Worm (Caenorhabditis elegans) whole organism, L4/young adult: ENCODE results near the gene W08F4.13.
"Not testable (repeated sequence)": the region's sequence is repeated elsewhere in the genome, so short reads cannot be mapped to it uniquely, and the experiment has no call there.

ENCODE experiments used
- W03F9.2 ChIP-seq: fragments of 150-350 bp; optimal IDR thresholded peaks from 2 replicates; lab custom pipeline; 2014; ENCODE audit warnings: missing biosample characterization, missing genetic modification characterization
- dao-5 ChIP-seq: sonication (generic microtip); optimal IDR thresholded peaks from 2 replicates; lab custom pipeline; 2016; ENCODE audit warnings: missing genotype, missing genetic modification characterization, moderate library complexity, missing compliant biosample characterization
- him-1 ChIP-seq: sonication (generic microtip); optimal IDR thresholded peaks from 2 replicates; lab custom pipeline; 2016; ENCODE audit warnings: missing genotype, missing genetic modification reagents, missing genetic modification characterization, missing compliant biosample characterization

The W08F4.13 gene

DNA sequence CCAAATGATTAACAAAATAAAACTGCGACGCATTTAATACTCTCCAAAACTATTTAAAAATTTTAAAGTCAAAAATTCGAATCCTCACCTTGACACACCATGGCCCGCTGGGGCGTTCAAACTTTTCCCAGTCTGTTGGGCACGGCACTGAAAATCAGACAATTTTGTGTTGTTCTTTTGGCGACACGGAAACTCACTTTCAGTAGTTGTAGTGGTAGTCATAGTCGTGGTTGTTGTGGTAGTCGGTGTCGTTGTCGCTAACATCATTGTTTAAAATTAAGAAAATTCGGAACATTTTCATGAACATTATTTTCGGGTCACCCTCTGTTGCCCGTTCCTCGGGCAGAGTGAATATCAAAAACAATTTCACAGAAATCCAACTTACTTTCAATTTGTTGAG is 27.8 kb downstream of the W08F4.13 start, which contains the start of gene clec-118:
clec-118 (minus strand) TSS at position 101 of the 400 bp plus-strand sequence.
- not testable (repeated sequence) for TF ChIP-seq dao-5, him-1, W03F9.2 (tag; lab: Kevin White, UChicago)

DNA sequence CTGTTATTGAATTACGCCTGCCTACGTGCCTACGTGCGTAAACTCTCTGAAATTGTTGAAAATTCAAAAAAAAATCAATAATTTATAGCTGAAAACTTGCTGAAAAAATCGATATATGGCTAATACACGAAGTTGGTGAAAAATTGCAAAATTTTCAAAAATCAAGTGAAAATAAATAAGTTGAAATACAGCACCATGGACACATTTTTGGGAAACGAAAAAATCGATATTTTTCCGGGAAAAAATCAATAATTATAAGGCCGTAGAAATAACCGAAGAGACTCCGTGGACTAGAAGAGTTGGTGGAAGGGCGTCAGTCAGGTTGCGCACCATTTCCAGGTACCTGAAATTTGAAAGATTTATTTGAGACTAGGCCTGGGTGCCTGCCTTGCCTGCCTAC is 30.1 kb downstream of the W08F4.13 start:
- TF ChIP-seq W03F9.2 (tag; lab: Kevin White, UChicago) (no peak), him-1 (tag; lab: Kevin White, UChicago) (no peak), dao-5 (tag; lab: Kevin White, UChicago) (no peak)

DNA sequence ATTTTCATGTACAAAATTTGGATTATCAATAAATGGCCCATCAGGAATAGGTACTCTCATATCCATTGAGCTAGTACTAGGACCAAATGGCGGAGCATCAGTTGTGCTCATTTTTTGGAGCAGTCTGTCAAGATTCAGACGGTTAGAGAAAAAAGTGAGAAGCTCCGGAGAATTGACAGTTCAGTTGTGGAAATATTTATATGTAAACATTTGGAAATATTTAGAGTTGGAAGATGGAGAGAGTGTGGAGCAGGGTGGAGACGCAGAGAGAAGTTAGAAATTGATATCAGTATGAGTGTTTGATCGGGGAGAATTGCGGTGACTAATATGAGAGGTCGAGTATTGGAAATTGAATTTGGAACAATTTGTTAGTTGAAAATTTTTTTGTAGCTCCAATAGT is 36.5 kb downstream of the W08F4.13 start:
- TF ChIP-seq him-1 (tag; lab: Kevin White, UChicago) = no peak
- TF ChIP-seq W03F9.2 (tag; lab: Kevin White, UChicago) = no peak
- no peak for TF ChIP-seq dao-5 (tag; lab: Kevin White, UChicago)

DNA sequence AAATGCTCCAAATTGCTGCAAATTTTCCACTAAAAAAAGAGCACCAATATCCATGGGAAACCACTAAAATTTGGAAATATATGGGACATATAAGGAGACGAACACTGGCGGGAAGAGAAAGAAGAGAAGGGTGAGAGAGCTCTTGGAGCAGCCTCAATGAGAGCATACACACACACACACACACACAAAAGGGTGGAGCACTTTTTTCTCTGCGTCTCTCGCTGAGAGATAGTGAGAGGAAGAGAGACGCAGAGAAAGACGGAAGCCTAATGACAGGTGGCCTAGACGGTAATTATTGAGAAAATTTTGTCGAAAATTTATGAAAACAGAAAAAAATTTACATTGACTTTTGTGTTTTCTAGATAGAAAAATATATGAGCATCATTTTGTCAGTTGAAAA is 37.9 kb downstream of the W08F4.13 start:
- TF ChIP-seq dao-5 (tag; lab: Kevin White, UChicago) = no peak
- no peak for TF ChIP-seq him-1 (tag; lab: Kevin White, UChicago)
- no peak for TF ChIP-seq W03F9.2 (tag; lab: Kevin White, UChicago)

DNA sequence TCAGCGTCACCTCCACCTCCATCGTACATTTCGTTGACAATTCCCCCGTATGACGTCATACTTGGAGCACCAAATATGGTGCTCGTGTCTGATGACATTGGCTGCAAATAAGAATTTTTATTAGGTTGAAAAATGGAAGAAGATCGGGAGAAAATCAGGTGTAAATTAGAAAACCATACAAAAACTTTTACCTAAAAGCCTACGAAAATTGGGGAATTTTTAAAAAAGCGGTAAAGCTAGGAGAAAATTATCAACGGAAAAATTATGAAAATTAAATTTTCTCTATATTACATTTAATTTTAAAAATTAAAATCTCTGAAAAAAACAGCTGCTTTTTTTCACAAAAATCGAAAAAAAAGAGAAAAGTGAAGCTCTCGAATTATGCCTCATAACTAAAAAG is 39.8 kb downstream of the W08F4.13 start, which contains the start of gene T04B8.5:
T04B8.5 (minus strand) TSS at position 101 of the 400 bp plus-strand sequence.
- TF ChIP-seq W03F9.2 (tag; lab: Kevin White, UChicago) = no peak
- no peak for TF ChIP-seq dao-5 (tag; lab: Kevin White, UChicago)
- no peak for TF ChIP-seq him-1 (tag; lab: Kevin White, UChicago)

DNA sequence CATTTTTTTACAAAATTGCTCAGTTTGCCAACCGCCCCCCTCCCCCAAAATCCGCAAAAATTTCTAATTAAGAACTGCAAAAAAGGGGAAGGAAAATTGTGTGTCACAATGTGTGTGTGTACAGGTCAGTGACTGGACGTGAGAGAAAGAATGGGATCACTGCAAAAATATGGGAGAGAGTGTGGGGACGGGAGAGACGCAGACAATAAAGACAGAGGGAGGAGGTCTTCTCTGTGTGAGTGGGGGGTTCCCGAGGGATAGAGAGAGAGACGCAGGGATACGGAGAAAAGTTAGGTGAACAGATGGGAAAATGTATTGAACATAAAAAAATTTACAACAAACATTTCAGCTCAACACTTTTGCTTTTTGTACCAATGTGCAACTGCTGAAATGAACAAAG is 41.3 kb downstream of the W08F4.13 start:
- no peak for TF ChIP-seq W03F9.2 (tag; lab: Kevin White, UChicago)
- TF ChIP-seq him-1 (tag; lab: Kevin White, UChicago) = no peak
- no peak for TF ChIP-seq dao-5 (tag; lab: Kevin White, UChicago)

DNA sequence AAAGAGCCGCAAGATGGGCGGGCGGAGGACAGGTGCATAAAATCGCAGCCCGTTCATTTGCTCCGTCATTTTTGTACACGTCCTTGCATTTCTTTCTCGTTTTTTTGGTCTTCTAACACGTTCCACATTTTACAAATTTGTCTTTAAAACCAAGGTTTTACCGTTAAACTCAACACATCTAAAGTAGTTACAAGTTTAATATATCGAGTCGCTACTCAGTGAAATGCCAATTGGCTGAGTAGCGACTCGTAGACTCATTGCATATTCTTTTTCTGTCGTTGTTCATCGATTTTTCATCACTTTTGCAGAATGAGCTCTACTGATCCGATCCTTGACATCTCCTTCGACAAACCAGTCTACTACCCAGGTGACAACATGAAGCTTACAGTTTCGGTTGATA is 42.6 kb downstream of the W08F4.13 start, which contains the start of gene arrd-1:
arrd-1 (plus strand) TSS at position 301 of the 400 bp plus-strand sequence.
- no peak for TF ChIP-seq W03F9.2 (tag; lab: Kevin White, UChicago)
- TF ChIP-seq him-1 (tag; lab: Kevin White, UChicago) = no peak
- no peak for TF ChIP-seq dao-5 (tag; lab: Kevin White, UChicago)

DNA sequence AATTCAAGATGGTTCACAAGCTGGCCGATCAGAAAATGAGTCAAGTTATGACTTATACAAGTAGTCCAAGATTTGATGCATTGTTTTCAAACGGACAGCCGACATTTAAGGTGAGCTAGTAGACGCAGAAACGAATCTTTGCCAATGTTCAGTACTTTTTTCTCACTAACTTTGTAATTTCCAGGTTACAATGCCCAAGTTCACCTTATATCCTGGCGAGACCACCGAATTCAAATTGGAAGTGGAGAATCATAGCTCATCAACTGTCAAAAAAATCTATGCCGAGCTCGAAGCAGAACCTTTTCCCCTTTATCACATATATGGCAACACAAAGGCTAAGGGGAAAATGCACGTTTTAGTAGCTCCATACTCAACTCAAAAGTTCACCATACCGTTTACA is 43.3 kb downstream of the W08F4.13 start:
- TF ChIP-seq him-1 (tag; lab: Kevin White, UChicago) = no peak
- TF ChIP-seq W03F9.2 (tag; lab: Kevin White, UChicago) = no peak
- TF ChIP-seq dao-5 (tag; lab: Kevin White, UChicago) = no peak

DNA sequence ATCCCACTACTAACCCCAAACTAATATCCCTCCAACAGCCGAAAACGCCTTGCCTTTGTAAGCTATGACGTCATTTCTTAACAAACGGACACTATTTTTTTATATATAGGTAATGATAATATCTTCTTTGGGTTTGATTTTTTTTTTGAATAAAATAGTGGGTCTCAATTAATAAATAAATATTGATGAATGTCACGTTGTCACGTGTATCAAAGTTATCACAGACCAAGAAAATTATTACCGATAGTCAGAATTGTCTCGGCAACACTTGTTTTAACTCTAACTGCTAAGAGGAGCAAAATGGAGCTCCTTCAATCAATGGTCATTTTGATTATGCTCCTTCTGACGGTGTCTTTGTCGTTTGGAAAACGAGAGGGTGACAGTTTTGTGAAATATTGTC is 49.4 kb downstream of the W08F4.13 start, which contains the start of gene T04B8.1:
T04B8.1 (plus strand) TSS at position 301 of the 400 bp plus-strand sequence.
- TF ChIP-seq dao-5 (tag; lab: Kevin White, UChicago) (no peak), him-1 (tag; lab: Kevin White, UChicago) (no peak), W03F9.2 (tag; lab: Kevin White, UChicago) (no peak)
